Fruit fly (Drosophila melanogaster) whole organism, wandering third instar larva: ENCODE measurements around the gene Mt2.

Source experiments
- Abd-B ChIP-seq: fragments of >200 bp; optimal IDR thresholded peaks from 2 replicates; lab custom pipeline; 2017; ENCODE audit warnings: missing biosample characterization, missing genetic modification characterization
- CG9705 ChIP-seq: fragments of 200-800 bp; sonication (Bioruptor generic); optimal IDR thresholded peaks from 2 replicates; lab custom pipeline; 2018; ENCODE audit warnings: missing biosample characterization, mild to moderate bottlenecking, missing genetic modification characterization
- CrebA ChIP-seq: fragments of 200-800 bp; sonication (Bioruptor generic); optimal IDR thresholded peaks from 2 replicates; lab custom pipeline; 2016; ENCODE audit warnings: missing biosample characterization, mild to moderate bottlenecking, missing genetic modification characterization, borderline replicate concordance
- Dfd ChIP-seq: fragments of >200 bp; optimal IDR thresholded peaks from 2 replicates; lab custom pipeline; 2017; ENCODE audit warnings: missing biosample characterization, missing genetic modification characterization
- Dif ChIP-seq: fragments of 200-275, 200-300 bp; sonication (Bioruptor generic); optimal IDR thresholded peaks from 2 replicates; lab custom pipeline; 2018; ENCODE audit warnings: missing biosample characterization, missing genetic modification characterization; ENCODE audit not compliant: partially characterized antibody
- GATAd ChIP-seq: sonication (Bioruptor generic); optimal IDR thresholded peaks from 2 replicates; lab custom pipeline; 2016; ENCODE audit warnings: missing biosample characterization, missing genetic modification characterization
- HLH106 ChIP-seq: fragments of 200-800 bp; optimal IDR thresholded peaks from 3 replicates; lab custom pipeline; 2019; ENCODE audit warnings: missing biosample characterization, mild to moderate bottlenecking, missing genetic modification characterization, moderate library complexity
- Hnf4 ChIP-seq: fragments of 200-800 bp; sonication (Bioruptor generic); optimal IDR thresholded peaks from 2 replicates; lab custom pipeline; 2016; ENCODE audit warnings: missing biosample characterization, mild to moderate bottlenecking, missing genetic modification characterization
- Hr78 ChIP-seq: fragments of >200 bp; optimal IDR thresholded peaks from 2 replicates; lab custom pipeline; 2017; ENCODE audit warnings: missing biosample characterization, missing genetic modification characterization
- Hr83 ChIP-seq: fragments of 200-300 bp; sonication (Bioruptor generic); optimal IDR thresholded peaks from 2 replicates; lab custom pipeline; 2016; ENCODE audit warnings: missing biosample characterization, mild to moderate bottlenecking, missing genetic modification characterization, moderate library complexity; ENCODE audit not compliant: poor library complexity, severe bottlenecking
- Jra ChIP-seq: sonication (Bioruptor generic); optimal IDR thresholded peaks from 2 replicates; lab custom pipeline; 2016; ENCODE audit warnings: missing biosample characterization, missing genetic modification characterization
- Mio ChIP-seq: sonication (Bioruptor generic); optimal IDR thresholded peaks from 2 replicates; lab custom pipeline; 2016; ENCODE audit warnings: missing biosample characterization, missing genetic modification characterization
- Myc ChIP-seq: fragments of >200 bp; optimal IDR thresholded peaks from 2 replicates; lab custom pipeline; 2017
- OdsH ChIP-seq: fragments of 200-800 bp; sonication (Bioruptor generic); optimal IDR thresholded peaks from 2 replicates; lab custom pipeline; 2016; ENCODE audit warnings: missing biosample characterization, mild to moderate bottlenecking, missing genetic modification characterization
- Rel ChIP-seq, 2 experiments: fragments of 200-800 bp; sonication (Bioruptor generic) in 1 of 2; optimal IDR thresholded peaks; 2 replicates in 1 of 2; 3 replicates in 1 of 2; lab custom pipeline; 2016 to 2019; ENCODE audit warnings: mild to moderate bottlenecking in 2 of 2, missing biosample characterization in 2 of 2, missing genetic modification characterization in 2 of 2, moderate library complexity in 1 of 2
- Sp1 ChIP-seq: fragments of 200-800 bp; sonication (Bioruptor generic); optimal IDR thresholded peaks from 3 replicates; lab custom pipeline; 2019; ENCODE audit warnings: missing biosample characterization, mild to moderate bottlenecking, missing genetic modification characterization, moderate library complexity
- Vsx2 ChIP-seq: fragments of 200-300, 225-300 bp; sonication (Bioruptor generic); optimal IDR thresholded peaks from 2 replicates; lab custom pipeline; 2018; ENCODE audit warnings: missing biosample characterization, missing genetic modification characterization; ENCODE audit not compliant: partially characterized antibody
- brk ChIP-seq: fragments of 200-800 bp; sonication (Bioruptor generic); optimal IDR thresholded peaks from 2 replicates; lab custom pipeline; 2016; ENCODE audit warnings: missing biosample characterization, mild to moderate bottlenecking, missing genetic modification characterization
- dl ChIP-seq, 2 experiments: fragments of 175-275, 200-275 bp in 1 of 2; fragments of 200-275 bp in 1 of 2; sonication (Bioruptor generic); optimal IDR thresholded peaks; lab custom pipeline; 2018; ENCODE audit warnings: mild to moderate bottlenecking in 2 of 2, missing biosample characterization in 2 of 2, missing genetic modification characterization in 2 of 2, moderate library complexity in 2 of 2; ENCODE audit not compliant: partially characterized antibody in 2 of 2, insufficient read depth in 1 of 2
- dsf ChIP-seq: sonication (Bioruptor generic); optimal IDR thresholded peaks from 2 replicates; lab custom pipeline; 2016; ENCODE audit warnings: missing biosample characterization, missing genetic modification characterization, borderline replicate concordance
- ey ChIP-seq: fragments of 200-800 bp; sonication (Bioruptor generic); optimal IDR thresholded peaks from 2 replicates; lab custom pipeline; 2016; ENCODE audit warnings: missing biosample characterization, missing genetic modification characterization
- foxo ChIP-seq, 2 experiments: fragments of 200-800 bp; sonication (Bioruptor generic); optimal IDR thresholded peaks; 2 replicates in 1 of 2; 3 replicates in 1 of 2; lab custom pipeline; 2016 to 2017; ENCODE audit warnings: missing biosample characterization in 2 of 2, missing genetic modification characterization in 2 of 2
- fru ChIP-seq: fragments of 200-800 bp; sonication (Bioruptor generic); optimal IDR thresholded peaks from 3 replicates; lab custom pipeline; 2016; ENCODE audit warnings: missing biosample characterization, mild to moderate bottlenecking, missing genetic modification characterization
- h ChIP-seq: fragments of 200-800 bp; sonication (Bioruptor generic); optimal IDR thresholded peaks from 3 replicates; lab custom pipeline; 2016; ENCODE audit warnings: missing biosample characterization, mild to moderate bottlenecking, missing genetic modification characterization
- jim ChIP-seq: fragments of 175-275, 200-325 bp; sonication (Bioruptor generic); optimal IDR thresholded peaks from 2 replicates; lab custom pipeline; 2016; ENCODE audit warnings: missing biosample characterization, mild to moderate bottlenecking, missing genetic modification characterization
- lola ChIP-seq: fragments of >200 bp; optimal IDR thresholded peaks from 2 replicates; lab custom pipeline; 2017; ENCODE audit warnings: missing biosample characterization, missing genetic modification characterization
- pan ChIP-seq: fragments of >200 bp; optimal IDR thresholded peaks from 2 replicates; lab custom pipeline; 2017
- psq ChIP-seq: fragments of 200-800 bp; sonication (Bioruptor generic); optimal IDR thresholded peaks from 3 replicates; lab custom pipeline; 2017; ENCODE audit warnings: missing biosample characterization, mild to moderate bottlenecking, missing genetic modification characterization, moderate library complexity
- rgr ChIP-seq: fragments of 200-800 bp; sonication (Bioruptor generic); optimal IDR thresholded peaks from 3 replicates; lab custom pipeline; 2016; ENCODE audit warnings: missing biosample characterization, mild to moderate bottlenecking, missing genetic modification characterization
- sage ChIP-seq: fragments of 200-800 bp; sonication (Bioruptor generic); optimal IDR thresholded peaks from 2 replicates; lab custom pipeline; 2016; ENCODE audit warnings: missing biosample characterization, mild to moderate bottlenecking, missing genetic modification characterization
- sv ChIP-seq: fragments of 200-800 bp; sonication (Bioruptor generic); optimal IDR thresholded peaks from 3 replicates; lab custom pipeline; 2016; ENCODE audit warnings: missing biosample characterization, missing genetic modification characterization
- tai ChIP-seq: sonication (Bioruptor generic); optimal IDR thresholded peaks from 2 replicates; lab custom pipeline; 2016; ENCODE audit warnings: missing biosample characterization, missing genetic modification characterization
- usp ChIP-seq: fragments of >200 bp; optimal IDR thresholded peaks from 2 replicates; lab custom pipeline; 2017; ENCODE audit warnings: missing biosample characterization, missing genetic modification characterization
- woc ChIP-seq: sonication (Bioruptor generic); optimal IDR thresholded peaks from 2 replicates; lab custom pipeline; 2016; ENCODE audit warnings: missing biosample characterization, mild to moderate bottlenecking, missing genetic modification characterization

Gene Mt2

dm6 chr2L:12081118-12081665, 15.1 kb upstream of the Mt2 start:
- TF ChIP-seq Hr78 (GFP tag; lab: Kevin White, UChicago) (no peak), OdsH (GFP tag; lab: Kevin White, UChicago) (no peak), HLH106 (tag; lab: Kevin White, UChicago) (no peak), Hnf4 (GFP tag; lab: Kevin White, UChicago) (no peak), CG9705 (GFP tag; lab: Kevin White, UChicago) (no peak), Abd-B (GFP tag; lab: Kevin White, UChicago) (no peak), woc (GFP tag; lab: Kevin White, UChicago) (no peak), Sp1 (GFP tag; lab: Kevin White, UChicago) (no peak), Vsx2 (GFP tag; lab: Kevin White, UChicago) (no peak), Mio (GFP tag; lab: Kevin White, UChicago) (no peak), tai (GFP tag; lab: Kevin White, UChicago) (no peak), brk (GFP tag; lab: Kevin White, UChicago) (no peak), h (no peak), Dfd (GFP tag; lab: Kevin White, UChicago) (no peak), pan (lab: Kevin White, UChicago) (no peak), dl (GFP tag; optimal IDR thresholded peaks at IDR 0.05; lab: Kevin White, UChicago; ENCODE audit: insufficient read depth in 1 of 2, partially characterized antibody in 2 of 2) (no peak), Hr83 (GFP tag; lab: Kevin White, UChicago) (no peak), psq (GFP tag; lab: Kevin White, UChicago) (no peak)

DNA sequence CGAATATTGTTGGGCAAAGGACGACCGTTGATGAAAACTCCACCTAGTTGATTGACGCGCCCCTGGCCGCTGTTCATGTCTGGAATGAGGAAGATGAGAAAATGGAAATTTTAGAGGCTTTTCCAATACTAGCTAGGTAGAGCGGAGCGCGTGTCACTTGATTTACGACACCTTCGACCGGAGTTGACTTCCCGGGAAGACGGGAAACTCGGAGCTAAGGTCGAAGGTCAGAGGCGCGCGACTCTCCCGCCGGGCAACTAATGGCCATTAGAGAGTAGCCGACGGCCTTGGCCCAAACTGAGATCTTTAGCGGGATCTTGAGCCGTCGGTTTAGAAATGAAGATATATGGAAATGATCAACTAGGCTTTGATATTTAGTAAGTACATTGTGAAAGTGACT, 11.3 kb upstream of the Mt2 start:
- no peak for TF ChIP-seq dsf (GFP tag; lab: Kevin White, UChicago)
- TF ChIP-seq Abd-B (GFP tag; lab: Kevin White, UChicago), result no peak
- TF ChIP-seq GATAd (GFP tag; lab: Kevin White, UChicago), result no peak
- no peak for TF ChIP-seq Mio (GFP tag; lab: Kevin White, UChicago)
- TF ChIP-seq fru (GFP tag; lab: Kevin White, UChicago), result no peak
- TF ChIP-seq Dfd (GFP tag; lab: Kevin White, UChicago), result no peak
- no peak for TF ChIP-seq Myc (lab: Kevin White, UChicago)
- no peak for TF ChIP-seq rgr
- no peak for TF ChIP-seq foxo (GFP tag; optimal IDR thresholded peaks at IDR 0.05; lab: Kevin White, UChicago)
- TF ChIP-seq sage (GFP tag; lab: Kevin White, UChicago), result no peak
- TF ChIP-seq Sp1 (GFP tag; lab: Kevin White, UChicago), result no peak
- no peak for TF ChIP-seq h
- TF ChIP-seq CG9705 (GFP tag; lab: Kevin White, UChicago), result no peak
- TF ChIP-seq OdsH (GFP tag; lab: Kevin White, UChicago), result no peak
- TF ChIP-seq brk (GFP tag; lab: Kevin White, UChicago), result no peak
- no peak for TF ChIP-seq Jra (GFP tag; lab: Kevin White, UChicago)
- TF ChIP-seq ey (GFP tag; lab: Kevin White, UChicago), result no peak
- TF ChIP-seq pan (lab: Kevin White, UChicago), result no peak
- no peak for TF ChIP-seq psq (GFP tag; lab: Kevin White, UChicago)

- TF ChIP-seq usp (GFP tag; lab: Kevin White, UChicago), result no peak
- TF ChIP-seq Abd-B (GFP tag; lab: Kevin White, UChicago), result no peak
- no peak for TF ChIP-seq ey (GFP tag; lab: Kevin White, UChicago)
- no peak for TF ChIP-seq Hr83 (GFP tag; lab: Kevin White, UChicago)
- no peak for TF ChIP-seq Mio (GFP tag; lab: Kevin White, UChicago)
- TF ChIP-seq dsf (GFP tag; lab: Kevin White, UChicago), result no peak
- TF ChIP-seq Sp1 (GFP tag; lab: Kevin White, UChicago), result no peak
- no peak for TF ChIP-seq jim
- TF ChIP-seq CrebA (GFP tag; lab: Kevin White, UChicago), result no peak
- no peak for TF ChIP-seq GATAd (GFP tag; lab: Kevin White, UChicago)
- no peak for TF ChIP-seq CG9705 (GFP tag; lab: Kevin White, UChicago)
These were observed 10.6 kb upstream of the Mt2 start, which contains the start of gene prd for dm6 chr2L:12085619-12086171. Gene prd, minus strand, starts transcription at chr2L:12085827.

DNA sequence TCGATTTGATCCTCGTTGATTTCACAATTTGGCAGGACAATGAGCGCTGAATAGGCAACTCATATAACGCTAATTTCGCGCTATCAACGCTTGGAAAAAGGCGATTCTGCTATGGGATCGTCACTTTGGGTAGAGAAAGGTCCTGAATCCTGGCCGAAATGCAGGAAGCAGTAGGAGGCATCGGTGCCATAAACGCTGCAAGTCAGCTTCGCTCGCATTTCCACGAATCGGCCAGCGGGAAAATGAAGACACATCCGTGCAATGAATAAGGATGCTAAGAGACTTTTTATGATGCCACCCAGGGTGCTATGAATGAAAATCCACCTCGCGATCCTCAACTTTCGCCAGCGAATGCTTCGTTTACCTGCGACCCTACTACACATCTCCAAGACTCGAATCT, 8.9 kb upstream of the Mt2 start:
- TF ChIP-seq sage (GFP tag; lab: Kevin White, UChicago), result no peak
- TF ChIP-seq dsf (GFP tag; lab: Kevin White, UChicago), result no peak
- no peak for TF ChIP-seq Rel (GFP tag; optimal IDR thresholded peaks at IDR 0.05; lab: Kevin White, UChicago)
- no peak for TF ChIP-seq Rel (tag; optimal IDR thresholded peaks at IDR 0.05; lab: Kevin White, UChicago)
- TF ChIP-seq lola, result no peak
- no peak for TF ChIP-seq fru (GFP tag; lab: Kevin White, UChicago)
- TF ChIP-seq Dfd (GFP tag; lab: Kevin White, UChicago), result no peak
- TF ChIP-seq usp (GFP tag; lab: Kevin White, UChicago), result no peak
- no peak for TF ChIP-seq rgr
- no peak for TF ChIP-seq sv (GFP tag; lab: Kevin White, UChicago)
- TF ChIP-seq Dif (GFP tag; lab: Kevin White, UChicago), result no peak
- TF ChIP-seq CrebA (GFP tag; lab: Kevin White, UChicago), result no peak
- TF ChIP-seq dl (GFP tag; optimal IDR thresholded peaks at IDR 0.05; lab: Kevin White, UChicago; ENCODE audit: insufficient read depth in 1 of 2, partially characterized antibody in 2 of 2), result no peak
- TF ChIP-seq foxo (GFP tag; optimal IDR thresholded peaks at IDR 0.05; lab: Kevin White, UChicago), result no peak
